Worm (Caenorhabditis elegans): ENCODE results near the gene F55A4.7.

DNA sequence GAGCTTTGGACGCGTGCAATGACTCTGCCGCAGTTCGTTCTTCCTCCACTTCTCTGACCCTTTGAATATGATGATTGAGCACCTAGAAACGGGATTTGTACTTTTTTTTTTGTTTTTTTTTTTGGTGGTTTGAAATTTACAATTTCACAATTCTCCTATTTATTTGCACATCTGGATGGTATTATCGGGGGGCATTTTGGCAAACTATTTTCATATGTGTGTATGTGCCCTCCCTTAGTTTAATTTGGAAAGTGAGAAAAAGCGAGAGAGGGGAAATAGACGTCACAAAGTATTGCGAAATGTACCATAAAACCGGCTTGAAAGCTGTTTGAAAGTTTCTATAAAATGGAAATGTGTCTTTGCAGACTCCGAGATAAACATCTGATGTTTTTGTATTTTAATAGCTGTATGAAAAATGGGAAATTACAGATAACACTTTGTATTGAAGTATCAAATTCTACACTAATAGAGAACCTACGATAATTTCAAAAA, 48.2 kb upstream of the F55A4.7 start:
- TF ChIP-seq sptf-1 (tag; optimal IDR thresholded peaks at IDR 0.05) (no peak), ama-1 (optimal IDR thresholded peaks at IDR 0.05) (no peak), unc-86 (tag; optimal IDR thresholded peaks at IDR 0.05) (no peak), aly-2 (tag; optimal IDR thresholded peaks at IDR 0.05) (no peak), isw-1 (GFP tag; IDR thresholded peaks at IDR 0.05) (no peak), fos-1 (tag; optimal IDR thresholded peaks at IDR 0.05) (no peak)
